Fruit fly (Drosophila melanogaster): ENCODE data around the gene Egfrap.

Egfrap gene

DNA sequence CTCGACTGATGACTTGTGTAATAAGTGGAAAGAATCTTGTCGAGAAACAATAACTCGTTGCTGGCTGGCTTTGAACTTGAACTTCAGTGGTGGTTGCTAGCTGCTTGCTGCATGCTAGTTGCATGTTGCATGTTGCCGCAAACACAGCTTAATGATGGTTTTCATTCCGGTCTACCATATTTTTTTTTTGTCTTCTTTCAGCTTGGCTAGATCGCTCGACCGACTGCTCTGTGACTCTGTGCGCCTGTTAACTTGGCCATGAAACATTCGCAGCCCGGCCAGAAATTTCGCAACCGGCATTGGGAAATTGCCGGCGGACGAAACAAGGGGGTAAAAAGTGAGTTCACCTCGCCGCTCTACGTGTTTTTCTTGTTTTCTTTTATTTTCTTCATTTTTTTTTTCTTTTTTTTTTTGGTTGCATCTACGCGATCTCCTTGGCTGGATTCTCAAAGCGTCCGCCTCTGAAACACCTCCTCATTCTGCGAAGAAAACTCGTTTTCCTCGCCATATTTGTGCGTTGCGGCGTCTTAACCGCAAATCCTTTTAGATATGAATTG, 7.0 kb downstream of the Egfrap start:
- no peak for TF ChIP-seq noc (tag; optimal IDR thresholded peaks at IDR 0.05)

DNA sequence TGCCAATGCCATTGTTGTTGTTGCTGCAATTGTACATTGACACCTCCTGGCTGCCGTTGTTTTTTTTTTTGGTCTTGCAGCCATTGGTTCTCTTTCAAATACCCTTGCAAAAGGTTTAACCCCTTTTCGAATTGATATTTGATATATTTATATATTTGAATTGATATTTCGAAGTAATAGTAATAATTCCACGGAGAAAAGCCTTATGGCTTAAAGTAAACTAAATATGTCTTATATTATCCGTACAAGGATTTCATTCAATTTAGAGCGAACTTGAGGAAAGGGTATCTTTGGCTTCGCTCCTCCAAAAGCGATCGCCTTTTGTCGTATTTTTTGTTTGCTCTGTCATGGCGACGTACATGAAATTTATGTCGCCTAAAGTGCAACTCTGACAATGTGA, 8.9 kb downstream of the Egfrap start:
- no peak for TF ChIP-seq noc (tag; optimal IDR thresholded peaks at IDR 0.05)

DNA sequence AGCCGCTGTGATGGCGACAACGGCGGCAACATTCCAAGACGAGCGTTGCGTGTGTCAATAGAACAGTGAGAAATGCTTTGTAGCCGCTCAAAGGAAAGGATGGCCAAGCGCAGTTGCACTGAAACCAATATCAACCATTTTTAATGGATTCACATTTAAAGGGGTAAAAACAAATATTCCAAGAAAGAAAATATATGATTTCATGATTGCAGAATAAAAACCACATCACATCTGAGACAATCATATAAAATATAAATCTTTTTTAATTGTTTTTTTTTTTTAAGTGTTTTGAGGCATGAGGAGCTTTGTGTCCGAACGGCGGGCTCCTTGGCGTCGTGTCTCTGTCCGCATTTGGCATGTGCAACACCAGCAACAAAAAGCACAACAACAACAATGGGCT, 9.4 kb downstream of the Egfrap start:
- TF ChIP-seq noc (tag; optimal IDR thresholded peaks at IDR 0.05), result no peak

DNA sequence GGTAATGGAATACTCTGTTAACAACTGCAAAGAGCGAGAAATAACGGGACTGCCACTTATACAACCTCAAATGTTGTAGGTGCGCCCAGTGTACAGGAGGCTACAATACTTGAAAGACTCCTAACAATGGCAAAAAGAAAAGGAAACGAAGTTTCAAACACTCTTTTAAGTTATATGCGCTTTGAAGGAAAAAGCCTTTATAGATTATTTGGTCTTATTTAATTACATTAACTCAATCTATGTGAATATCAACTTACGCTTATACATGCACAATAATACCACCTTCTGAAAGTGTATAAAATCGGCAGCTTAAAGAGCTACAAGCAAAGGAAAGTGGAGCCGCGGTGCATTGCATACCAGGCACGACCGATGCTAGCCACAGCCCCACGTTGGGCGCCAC, 10.0 kb downstream of the Egfrap start:
- no peak for TF ChIP-seq noc (tag; optimal IDR thresholded peaks at IDR 0.05)

DNA sequence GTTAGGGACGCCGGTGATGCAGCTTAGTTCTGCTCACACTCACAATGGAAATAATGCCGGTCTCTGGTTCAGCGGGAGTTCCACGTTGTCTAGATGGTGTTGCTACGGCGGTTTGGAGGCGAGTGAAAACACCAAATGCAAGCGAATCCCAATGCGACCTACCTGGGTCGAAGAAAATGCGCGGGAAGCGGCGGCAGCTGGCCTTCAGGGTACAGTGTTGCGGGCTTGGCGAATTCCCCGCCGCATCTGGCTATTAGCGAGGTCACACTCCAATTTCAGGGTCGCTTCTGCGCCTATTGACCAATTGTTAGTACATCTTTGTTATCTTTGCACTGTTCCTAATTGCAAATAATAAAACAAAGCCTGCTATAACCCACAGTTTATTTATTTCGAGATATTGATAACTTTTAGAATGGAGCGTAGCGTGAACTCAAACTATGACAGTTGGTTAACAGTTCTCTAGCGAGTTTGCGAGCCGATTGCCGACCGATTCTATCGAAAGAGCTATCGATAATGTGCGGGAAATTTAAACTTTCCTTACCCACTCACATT, 18.0 kb downstream of the Egfrap start, which contains the start of gene Rcc1:
TSS of gene Rcc1 (minus strand) at position 411 of the 552 bp plus-strand sequence.
- TF ChIP-seq noc (tag; optimal IDR thresholded peaks at IDR 0.05), result no peak

DNA sequence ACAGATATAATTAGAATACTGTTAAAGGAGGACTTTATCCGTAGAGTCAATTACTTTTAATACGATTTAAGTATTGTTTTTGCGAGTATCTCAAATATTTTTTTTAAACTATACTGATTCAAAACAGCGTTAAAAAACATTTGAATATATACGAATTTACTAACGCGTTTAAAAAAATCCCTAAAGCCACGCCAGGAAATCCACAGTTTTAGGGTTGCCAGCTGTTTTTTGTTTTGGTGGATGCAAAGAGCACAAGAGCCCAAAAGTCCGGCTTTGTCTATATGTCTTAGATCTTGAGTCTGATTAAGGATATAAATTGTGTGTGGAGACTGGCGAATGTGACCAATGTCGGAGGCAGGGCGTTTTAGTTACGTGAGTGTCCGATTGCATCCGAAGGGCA, 22.9 kb downstream of the Egfrap start:
- TF ChIP-seq noc (tag; optimal IDR thresholded peaks at IDR 0.05), result no peak

DNA sequence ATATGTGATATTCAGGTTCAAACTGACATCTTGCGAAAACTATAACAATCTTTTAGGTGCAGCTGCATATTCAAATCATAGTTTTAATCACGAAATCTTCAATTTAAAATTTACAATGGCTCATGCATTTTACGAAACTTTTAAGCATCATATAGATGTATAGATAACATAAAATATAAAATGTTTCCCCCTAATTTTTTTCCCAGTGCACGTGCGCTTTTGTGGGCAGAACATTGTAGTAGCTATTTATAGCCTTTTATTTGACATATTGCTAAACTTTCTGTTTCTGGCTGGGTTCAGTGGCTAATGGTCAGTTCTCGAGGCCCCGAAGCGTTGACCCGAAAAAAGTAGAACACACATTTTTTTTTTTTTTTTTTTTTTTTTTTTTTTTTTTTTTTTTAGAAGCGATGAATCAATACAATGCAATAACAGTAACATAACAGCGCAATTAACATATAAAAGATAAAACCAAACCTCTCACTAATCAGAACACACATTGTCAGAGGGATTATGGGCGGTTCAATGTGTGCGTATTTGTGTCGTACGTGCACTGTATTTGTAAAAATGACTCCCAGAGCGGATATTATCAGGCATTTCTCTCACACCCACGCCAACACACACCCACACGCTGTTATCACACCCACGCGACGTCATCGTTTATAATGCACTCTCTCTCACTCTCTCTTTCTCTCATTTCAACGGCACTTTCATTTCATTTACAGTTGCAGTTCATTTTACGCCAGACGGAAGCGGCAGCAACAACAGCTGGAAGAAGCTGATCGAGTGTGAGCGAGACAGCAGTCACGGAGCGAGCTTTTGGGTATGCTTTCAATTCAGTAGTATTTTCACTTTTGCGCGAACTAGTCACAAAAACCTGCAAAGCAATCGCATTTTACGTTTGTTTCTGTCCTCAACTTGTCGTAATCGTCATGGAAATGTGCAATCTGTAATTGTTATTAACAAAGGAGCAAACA, 24.2 kb downstream of the Egfrap start:
- TF ChIP-seq noc (tag; optimal IDR thresholded peaks at IDR 0.05), result no peak

DNA sequence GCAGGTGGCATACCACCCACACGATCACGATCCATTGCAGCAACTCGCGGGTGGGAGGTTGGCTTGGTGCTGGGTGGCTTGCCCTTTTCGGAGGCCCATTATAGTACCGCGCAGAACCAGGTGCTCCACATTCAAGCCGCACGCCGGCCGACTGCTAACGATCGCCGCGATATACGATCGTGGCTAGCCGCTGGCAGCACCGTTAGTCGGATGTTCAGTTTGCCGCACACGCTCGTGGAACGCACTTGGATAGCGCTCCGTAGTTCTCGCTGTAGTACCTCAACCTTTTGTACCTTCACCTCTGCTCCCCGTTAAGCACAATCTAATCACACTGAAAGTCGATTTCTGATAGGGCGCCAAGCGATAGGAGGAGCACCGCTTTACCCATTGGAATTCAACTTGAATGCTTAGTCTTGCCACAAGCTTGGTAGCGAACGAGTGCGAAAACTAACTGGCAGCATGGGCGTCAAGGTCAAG, 26.8 kb downstream of the Egfrap start, which contains the start of gene CG33523:
TSS of gene CG33523 (plus strand) at position 217 of the 477 bp plus-strand sequence.
- TF ChIP-seq noc (tag; optimal IDR thresholded peaks at IDR 0.05), result peak; percentile 12

DNA sequence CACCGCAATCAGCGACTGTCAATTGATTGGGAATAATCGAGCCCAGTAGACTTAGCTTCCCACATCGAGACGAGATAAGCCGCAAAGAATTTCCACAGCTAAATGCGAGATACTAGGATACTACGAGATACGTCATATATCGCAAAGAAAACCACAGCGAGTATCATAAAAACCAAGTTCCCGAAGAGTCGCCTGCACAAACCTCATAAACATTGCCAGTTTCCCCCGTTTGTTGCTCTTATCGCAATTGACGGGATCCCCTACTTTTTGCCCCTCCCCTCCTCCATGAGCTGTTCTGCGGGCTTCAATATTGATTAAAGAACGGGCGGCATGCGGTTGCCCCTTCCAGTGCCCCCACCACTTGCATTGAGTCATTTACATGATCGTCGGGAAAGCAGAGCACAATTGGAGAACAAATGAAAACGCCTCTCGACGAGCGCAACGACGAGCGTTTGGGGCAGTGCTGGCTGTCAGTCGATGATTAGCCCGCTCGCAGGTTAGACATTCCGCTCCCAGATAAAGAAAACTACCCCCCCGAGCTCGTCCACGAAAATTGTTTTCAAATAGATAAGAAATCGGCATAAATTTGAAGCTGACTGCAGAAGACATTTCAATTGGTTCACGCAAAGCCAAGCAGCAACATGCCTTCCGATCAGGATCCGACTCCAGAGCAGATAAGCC, 28.3 kb downstream of the Egfrap start, which contains the start of gene CG32407:
TSS of gene CG32407 (plus strand) at position 51 of the 681 bp plus-strand sequence.
- TF ChIP-seq noc (tag; optimal IDR thresholded peaks at IDR 0.05), result peak; percentile 11

DNA sequence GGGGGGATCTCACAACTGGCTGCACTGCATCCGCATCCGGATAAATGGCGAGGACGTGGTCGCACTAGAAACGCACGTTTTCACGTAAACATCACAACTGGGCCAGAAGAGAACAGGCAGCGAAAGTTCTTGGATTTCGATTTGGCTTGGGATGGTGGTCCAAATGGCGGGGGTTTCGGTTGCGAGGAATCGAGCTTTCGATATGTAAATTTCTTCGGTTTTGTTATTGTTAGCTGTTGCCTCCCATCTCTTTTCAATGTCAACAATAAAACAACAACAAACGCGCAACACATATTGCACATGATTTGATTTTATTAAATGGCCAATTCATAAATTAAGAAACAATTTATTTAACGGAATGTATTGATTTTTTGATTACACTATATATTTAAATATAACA, 29.2 kb downstream of the Egfrap start, which contains the start of gene PXo:
TSS of gene PXo (minus strand) at position 101 of the 400 bp plus-strand sequence.
- no peak for TF ChIP-seq noc (tag; optimal IDR thresholded peaks at IDR 0.05)

DNA sequence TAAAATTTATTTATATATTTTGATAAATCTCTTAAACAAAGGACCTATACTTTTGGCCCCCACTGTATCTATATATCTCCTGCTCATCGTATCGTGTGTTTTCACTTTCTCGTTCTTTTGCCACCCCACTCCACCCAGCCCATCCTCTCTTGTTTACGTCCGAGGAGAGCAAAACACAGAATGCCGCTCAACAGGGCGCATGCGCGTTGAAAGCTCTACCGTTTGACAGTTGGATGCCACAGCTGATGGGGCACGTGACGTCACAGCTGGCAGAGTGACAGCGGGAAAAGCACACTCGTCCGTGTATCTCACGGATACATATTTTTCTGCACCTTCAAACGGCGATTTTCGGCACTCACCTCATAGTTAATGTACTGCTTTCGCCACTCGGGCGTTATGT, 29.7 kb downstream of the Egfrap start:
- no peak for TF ChIP-seq noc (tag; optimal IDR thresholded peaks at IDR 0.05)

DNA sequence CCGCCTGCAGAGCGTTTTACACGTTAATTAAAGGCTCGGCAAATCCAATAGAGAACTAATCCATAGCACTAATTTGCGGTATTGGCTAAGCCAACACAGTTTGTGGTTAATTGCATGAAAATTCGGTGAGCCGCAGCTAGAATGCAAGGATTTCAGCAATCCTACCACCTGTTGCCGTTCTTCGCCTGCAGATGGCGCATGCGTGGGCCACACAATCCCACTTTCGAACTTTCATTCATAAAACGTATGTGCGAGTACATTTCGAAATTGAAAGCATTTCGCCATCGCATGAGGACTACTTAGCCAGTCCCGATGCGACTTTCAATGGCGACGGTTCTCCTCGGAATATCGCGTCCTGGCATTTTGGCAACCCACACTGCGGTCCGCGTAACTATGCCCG, 43.4 kb downstream of the Egfrap start, which contains the start of gene CG13288:
TSS of gene CG13288 (plus strand) at position 305 of the 400 bp plus-strand sequence.
- no peak for TF ChIP-seq noc (tag; optimal IDR thresholded peaks at IDR 0.05)

DNA sequence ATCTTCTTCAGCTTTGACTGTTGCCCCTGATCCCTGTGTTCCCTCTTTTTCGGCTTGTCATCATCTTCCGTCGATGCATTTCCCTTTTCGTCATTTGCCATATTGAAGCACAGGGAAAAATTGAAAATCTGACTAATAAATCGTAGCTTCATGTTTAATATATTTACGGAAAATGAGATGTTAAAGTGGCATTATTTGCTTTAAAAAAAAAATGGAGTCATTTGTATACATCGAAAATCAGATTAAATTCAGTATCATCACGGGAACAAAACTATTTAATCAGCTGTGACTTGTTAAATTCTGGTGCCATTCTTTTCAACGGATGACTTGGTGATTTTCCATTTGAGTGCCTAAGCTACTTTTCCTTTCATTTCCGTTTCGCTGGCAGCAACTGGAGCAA, 43.9 kb downstream of the Egfrap start, which contains the start of gene CG10486:
TSS of gene CG10486 (minus strand) at position 101 of the 400 bp plus-strand sequence.
- no peak for TF ChIP-seq noc (tag; optimal IDR thresholded peaks at IDR 0.05)

DNA sequence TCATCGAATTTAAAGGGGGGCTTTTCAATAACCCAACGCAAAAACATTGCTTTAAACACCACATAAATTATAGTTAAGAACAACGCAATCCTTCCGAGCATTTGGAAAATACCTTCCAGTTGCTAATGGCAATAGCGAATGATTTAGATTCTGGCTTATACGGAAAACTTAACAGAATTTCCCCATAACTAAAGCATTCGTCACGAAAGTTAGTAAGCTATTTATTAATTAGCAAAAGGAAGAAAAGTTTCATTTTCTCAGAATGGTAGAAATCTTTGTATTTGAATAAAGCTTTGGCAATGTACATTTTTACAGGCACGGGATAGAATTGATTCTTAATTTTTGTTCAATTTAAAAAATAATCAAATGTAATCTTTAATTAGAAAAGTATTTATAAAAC, 46.5 kb downstream of the Egfrap start, which contains the start of gene CG32413:
TSS of gene CG32413 (minus strand) at position 101 of the 400 bp plus-strand sequence.
- TF ChIP-seq noc (tag; optimal IDR thresholded peaks at IDR 0.05), result no peak

DNA sequence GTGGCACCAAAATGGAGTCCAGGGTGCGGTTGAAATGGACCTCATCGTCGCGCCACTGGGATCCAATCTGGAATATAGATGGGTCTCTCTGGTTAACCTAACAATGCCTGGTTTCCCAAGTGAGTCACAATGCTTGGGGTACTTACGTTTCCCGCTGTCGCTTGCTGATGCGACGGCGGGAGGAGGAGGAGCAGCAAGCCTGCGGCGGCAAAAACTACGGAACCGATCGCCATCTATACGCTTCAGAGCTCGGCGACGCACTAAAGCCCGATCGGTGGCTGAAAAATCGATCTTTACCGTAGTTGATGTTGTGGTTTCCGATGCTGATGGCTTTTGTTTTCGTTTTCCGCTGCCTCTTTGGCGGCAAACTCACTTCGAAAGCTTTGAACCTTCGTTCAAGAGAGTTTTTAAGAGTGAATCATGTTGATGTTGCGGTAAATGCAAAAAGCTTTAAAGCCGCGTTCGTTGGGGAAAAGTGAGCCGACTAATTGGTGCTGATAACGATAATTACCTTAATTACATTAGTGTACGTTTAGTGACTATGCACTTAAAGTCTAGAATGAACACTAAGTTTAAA, 48.2 kb downstream of the Egfrap start, which contains the start of gene QC:
TSS of gene QC (minus strand) at position 268 of the 577 bp plus-strand sequence.
- no peak for TF ChIP-seq noc (tag; optimal IDR thresholded peaks at IDR 0.05)

All from whole organism, larva.